Fruit fly (Drosophila melanogaster): ENCODE measurements around the gene Larp4B.

The Larp4B gene

dm6 chr3L:3218859-3219258 lies 5.8 kb upstream of the Larp4B start, which contains the start of the genes hob and nSMase (continued):
- TF ChIP-seq knrl (GFP tag; IDR thresholded peaks at IDR 0.05; ENCODE audit: partially characterized antibody) (peak; percentile 37; the same call in 1 of the 3 replicates), CoRest (tag; optimal IDR thresholded peaks at IDR 0.05) (no peak), CG6654 (GFP tag; optimal IDR thresholded peaks at IDR 0.05) (no peak), CG4820 (GFP tag; optimal IDR thresholded peaks at IDR 0.05) (no peak), CG15073 (GFP tag; optimal IDR thresholded peaks at IDR 0.05) (no peak), abd-A (tag; optimal IDR thresholded peaks at IDR 0.05) (no peak), CG12659 (GFP tag; optimal IDR thresholded peaks at IDR 0.05) (peak; percentile 70), Taf1 (GFP tag; IDR thresholded peaks at IDR 0.05) (no peak), CG2116 (GFP tag; optimal IDR thresholded peaks at IDR 0.05) (peak; percentile 97), CG9797 (GFP tag; optimal IDR thresholded peaks at IDR 0.05) (peak; percentile 83), CG4617 (GFP tag; optimal IDR thresholded peaks at IDR 0.05; ENCODE audit: borderline replicate concordance) (peak; percentile 60), Sin3A (optimal IDR thresholded peaks at IDR 0.05) (peak; percentile 54), CG12155 (GFP tag; optimal IDR thresholded peaks at IDR 0.05) (no peak), NC2β (GFP tag; optimal IDR thresholded peaks at IDR 0.05) (peak; percentile 11), gfzf (GFP tag; optimal IDR thresholded peaks at IDR 0.05) (peak; percentile 95), Asciz (GFP tag; optimal IDR thresholded peaks at IDR 0.05) (no peak), CG12219 (GFP tag; optimal IDR thresholded peaks at IDR 0.05) (no peak), Hey (tag; optimal IDR thresholded peaks at IDR 0.05) (no peak), CG17186 (GFP tag; optimal IDR thresholded peaks at IDR 0.05) (peak; percentile 58), YL-1 (GFP tag; optimal IDR thresholded peaks at IDR 0.05) (peak; percentile 71), nerfin-1 (tag; optimal IDR thresholded peaks at IDR 0.05) (no peak), bigmax (GFP tag; optimal IDR thresholded peaks at IDR 0.05) (peak; percentile 10), nerfin-2 (GFP tag; IDR thresholded peaks at IDR 0.05; ENCODE audit: partially characterized antibody) (no peak), BEAF-32 (GFP tag; optimal IDR thresholded peaks at IDR 0.05) (peak; percentile 42), E2f2 (GFP tag; IDR thresholded peaks at IDR 0.05) (peak; percentile 61; the same call in 1 of the 2 replicates), CG13287 (GFP tag; IDR thresholded peaks at IDR 0.05; ENCODE audit: partially characterized antibody) (peak; percentile 29; the same call in 1 of the 2 replicates), MBD-R2 (GFP tag; IDR thresholded peaks at IDR 0.05) (peak; percentile 69), al (GFP tag; IDR thresholded peaks at IDR 0.05) (no peak), tap (tag; optimal IDR thresholded peaks at IDR 0.05) (no peak), CG15514 (GFP tag; optimal IDR thresholded peaks at IDR 0.05) (peak; percentile 72), CG3163 (GFP tag; optimal IDR thresholded peaks at IDR 0.05) (no peak), Dip3 (GFP tag; optimal IDR thresholded peaks at IDR 0.05) (peak; percentile 12), Sry-δ (GFP tag; optimal IDR thresholded peaks at IDR 0.05) (peak; percentile 45), phol (tag; optimal IDR thresholded peaks at IDR 0.05) (peak; percentile 55), CG7928 (GFP tag; optimal IDR thresholded peaks at IDR 0.05) (peak; percentile 86), CG14710 (tag; optimal IDR thresholded peaks at IDR 0.05) (peak; percentile 61), ftz-f1 (GFP tag; optimal IDR thresholded peaks at IDR 0.05) (peak; percentile 27), CG11456 (GFP tag; IDR thresholded peaks at IDR 0.05) (no peak), Blimp-1 (GFP tag; optimal IDR thresholded peaks at IDR 0.05) (peak; percentile 23), row (GFP tag; IDR thresholded peaks at IDR 0.05) (peak; percentile 44), Max (GFP tag; optimal IDR thresholded peaks at IDR 0.05) (peak; percentile 33), CG34376 (GFP tag; optimal IDR thresholded peaks at IDR 0.05) (peak; percentile 37), so (GFP tag; IDR thresholded peaks at IDR 0.05) (no peak), dati (GFP tag; IDR thresholded peaks at IDR 0.05) (no peak), Ets97D (GFP tag; optimal IDR thresholded peaks at IDR 0.05) (peak; percentile 59), Dp (GFP tag; optimal IDR thresholded peaks at IDR 0.05) (peak; percentile 69), ERR (GFP tag; optimal IDR thresholded peaks at IDR 0.05) (no peak), trem (tag; optimal IDR thresholded peaks at IDR 0.05) (peak; percentile 70), CHES-1-like (GFP tag; optimal IDR thresholded peaks at IDR 0.05) (peak; percentile 66), HmgZ (tag; optimal IDR thresholded peaks at IDR 0.05) (peak; percentile 12)

Measured in whole organism, embryonic.